Worm (Caenorhabditis elegans) whole organism, L2 larva: ENCODE results near the gene tbx-11.

Experiments used
- C34F6.9 ChIP-seq: fragments of 150-350 bp; optimal IDR thresholded peaks from 2 replicates; lab custom pipeline; 2014; ENCODE audit warnings: missing biosample characterization, missing genetic modification characterization
- F13H6.1 ChIP-seq: sonication (generic microtip); optimal IDR thresholded peaks from 2 replicates; lab custom pipeline; 2016; ENCODE audit warnings: missing genetic modification characterization, missing compliant biosample characterization
- Y55F3AM.14 ChIP-seq: fragments of 200-800 bp; sonication (Bioruptor generic); optimal IDR thresholded peaks from 2 replicates; lab custom pipeline; 2018; ENCODE audit warnings: mild to moderate bottlenecking, missing genetic modification characterization, missing compliant biosample characterization
- ZK546.5 ChIP-seq: sonication (generic microtip); optimal IDR thresholded peaks from 2 replicates; lab custom pipeline; 2017; ENCODE audit warnings: missing biosample characterization, missing genetic modification characterization
- alr-1 ChIP-seq: fragments of 150-350 bp; optimal IDR thresholded peaks from 2 replicates; lab custom pipeline; 2014; ENCODE audit warnings: missing biosample characterization, missing genetic modification characterization
- aly-2 ChIP-seq: fragments of 150-350 bp; optimal IDR thresholded peaks from 2 replicates; lab custom pipeline; 2014; ENCODE audit warnings: missing biosample characterization, missing genetic modification characterization
- ama-1 ChIP-seq: fragments of 150-350 bp; optimal IDR thresholded peaks from 2 replicates; lab custom pipeline; 2018; ENCODE audit warnings: inconsistent platforms
- blmp-1 ChIP-seq: sonication (generic microtip); optimal IDR thresholded peaks from 2 replicates; lab custom pipeline; 2017; ENCODE audit warnings: missing genetic modification characterization, mild to moderate bottlenecking, missing compliant biosample characterization, antibody characterized with exemption, moderate library complexity; ENCODE audit not compliant: insufficient read depth
- ceh-16 ChIP-seq: fragments of 150-350 bp; optimal IDR thresholded peaks from 2 replicates; lab custom pipeline; 2014; ENCODE audit warnings: missing biosample characterization, missing genetic modification characterization
- ceh-82 ChIP-seq: fragments of 150-350 bp; optimal IDR thresholded peaks from 2 replicates; lab custom pipeline; 2014; ENCODE audit warnings: missing biosample characterization, missing genetic modification characterization
- crh-2 ChIP-seq: sonication (generic microtip); optimal IDR thresholded peaks from 2 replicates; lab custom pipeline; 2017; ENCODE audit warnings: missing biosample characterization, missing genetic modification characterization
- dmd-4 ChIP-seq: sonication (generic microtip); optimal IDR thresholded peaks from 2 replicates; lab custom pipeline; 2017; ENCODE audit warnings: missing biosample characterization, missing genetic modification characterization
- egl-27 ChIP-seq: sonication (generic microtip); optimal IDR thresholded peaks from 3 replicates; lab custom pipeline; 2017; ENCODE audit warnings: missing biosample characterization, missing genetic modification reagents, missing genetic modification characterization
- elt-1 ChIP-seq: fragments of 150-350 bp; optimal IDR thresholded peaks from 2 replicates; lab custom pipeline; 2014; ENCODE audit warnings: missing biosample characterization, missing genetic modification characterization
- elt-3 ChIP-seq: sonication (generic microtip); optimal IDR thresholded peaks from 2 replicates; lab custom pipeline; 2017; ENCODE audit warnings: missing biosample characterization, missing genetic modification characterization
- fos-1 ChIP-seq: fragments of 150-350 bp; optimal IDR thresholded peaks from 2 replicates; lab custom pipeline; 2014; ENCODE audit warnings: missing biosample characterization, missing genetic modification characterization
- gmeb-1 ChIP-seq: fragments of 150-350 bp; optimal IDR thresholded peaks from 2 replicates; lab custom pipeline; 2014; ENCODE audit warnings: missing biosample characterization, missing genetic modification characterization
- lin-13 ChIP-seq: fragments of 150-350 bp; optimal IDR thresholded peaks from 2 replicates; lab custom pipeline; 2014; ENCODE audit warnings: missing biosample characterization, missing genetic modification reagents, missing genetic modification characterization
- lsy-2 ChIP-seq, 2 experiments: fragments of 150-350 bp in 1 of 2; sonication (generic microtip) in 1 of 2; optimal IDR thresholded peaks; 2 replicates each; lab custom pipeline; 2014 to 2017; ENCODE audit warnings: missing biosample characterization in 2 of 2, missing genetic modification characterization in 2 of 2
- nhr-10 ChIP-seq: sonication (generic microtip); optimal IDR thresholded peaks from 2 replicates; lab custom pipeline; 2017; ENCODE audit warnings: missing biosample characterization, missing genetic modification characterization
- nhr-11 ChIP-seq: fragments of 150-350 bp; optimal IDR thresholded peaks from 2 replicates; lab custom pipeline; 2014; ENCODE audit warnings: missing biosample characterization, missing genetic modification characterization
- nhr-12 ChIP-seq: fragments of 150-350 bp; optimal IDR thresholded peaks from 2 replicates; lab custom pipeline; 2014; ENCODE audit warnings: missing biosample characterization, missing genetic modification characterization
- nhr-129 ChIP-seq: fragments of 150-350 bp; optimal IDR thresholded peaks from 2 replicates; lab custom pipeline; 2014; ENCODE audit warnings: missing biosample characterization, missing genetic modification characterization
- nhr-21 ChIP-seq: fragments of 150-350 bp; optimal IDR thresholded peaks from 2 replicates; lab custom pipeline; 2014; ENCODE audit warnings: missing biosample characterization, missing genetic modification characterization
- nhr-23 ChIP-seq: fragments of 150-350 bp; optimal IDR thresholded peaks from 2 replicates; lab custom pipeline; 2014; ENCODE audit warnings: missing biosample characterization, missing genetic modification reagents, missing genetic modification characterization
- nhr-25 ChIP-seq: fragments of 150-350 bp; sonication (generic microtip); optimal IDR thresholded peaks from 3 replicates; lab custom pipeline; 2014; ENCODE audit warnings: missing biosample characterization, missing genetic modification characterization
- sem-4 ChIP-seq: fragments of 150-350 bp; optimal IDR thresholded peaks from 2 replicates; lab custom pipeline; 2014; ENCODE audit warnings: missing biosample characterization, missing genetic modification reagents, missing genetic modification characterization
- skn-1 ChIP-seq: sonication (generic microtip); optimal IDR thresholded peaks from 2 replicates; lab custom pipeline; 2017; ENCODE audit warnings: missing biosample characterization, missing genetic modification characterization
- sma-9 ChIP-seq, 2 experiments: fragments of 150-350 bp in 1 of 2; sonication (generic microtip) in 1 of 2; optimal IDR thresholded peaks; 2 replicates each; lab custom pipeline; 2014 to 2016; ENCODE audit warnings: missing genetic modification characterization in 2 of 2, mild to moderate bottlenecking in 1 of 2, missing biosample characterization in 1 of 2, missing compliant biosample characterization in 1 of 2, missing genetic modification reagents in 1 of 2, moderate library complexity in 1 of 2
- snpc-4 ChIP-seq: fragments of 150-350 bp; optimal IDR thresholded peaks from 2 replicates; lab custom pipeline; 2014; ENCODE audit warnings: missing biosample characterization, missing genetic modification characterization
- unc-39 ChIP-seq: fragments of 150-350 bp; optimal IDR thresholded peaks from 2 replicates; lab custom pipeline; 2014; ENCODE audit warnings: missing biosample characterization, missing genetic modification characterization
- unc-55 ChIP-seq: fragments of 150-350 bp; sonication (generic microtip); optimal IDR thresholded peaks from 3 replicates; lab custom pipeline; 2014; ENCODE audit warnings: missing biosample characterization, missing genetic modification reagents, missing genetic modification characterization
- zag-1 ChIP-seq: fragments of 150-350 bp; optimal IDR thresholded peaks from 2 replicates; lab custom pipeline; 2014; ENCODE audit warnings: missing biosample characterization, missing genetic modification characterization
- ztf-1 ChIP-seq: fragments of 200-800 bp; sonication (Bioruptor generic); conservative IDR thresholded peaks from 2 replicates; pipeline ENCODE4 v1.3.6; 2022; ENCODE audit warnings: missing genetic modification characterization, missing compliant biosample characterization
- ztf-4 ChIP-seq: fragments of 150-350 bp; optimal IDR thresholded peaks from 2 replicates; lab custom pipeline; 2014; ENCODE audit warnings: missing biosample characterization, missing genetic modification characterization

Gene tbx-11

DNA sequence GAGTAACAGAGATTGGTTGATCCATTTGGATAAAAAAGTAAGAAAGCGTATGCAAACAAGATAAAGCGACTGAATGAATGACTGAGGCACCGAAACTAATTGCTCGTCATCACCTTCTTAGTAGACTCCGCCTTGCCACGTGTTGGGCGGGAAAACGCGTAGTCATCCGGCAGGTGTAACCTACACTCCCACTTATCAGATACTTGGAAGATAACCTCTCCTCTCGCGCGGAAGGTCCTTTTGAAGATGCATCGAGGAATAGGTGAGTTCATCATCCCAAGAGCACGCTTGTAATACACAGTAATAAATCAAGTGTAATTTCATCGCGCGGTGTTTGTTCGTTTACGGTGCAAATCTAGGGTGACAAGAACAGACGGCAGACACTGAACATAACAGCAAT is at the start of gene tbx-11:
TSS of gene tbx-11 (minus strand) at position 101 of the 400 bp plus-strand sequence.
- TF ChIP-seq elt-3 (tag; lab: Kevin White, UChicago), result no peak

ce11 chrIII:6095654-6096053 is 48.9 kb upstream of the tbx-11 start:
- TF ChIP-seq gmeb-1 (no peak), skn-1 (tag; lab: Kevin White, UChicago) (no peak), unc-55 (GFP tag; lab: Kevin White, UChicago) (no peak), fos-1 (tag; lab: Kevin White, UChicago) (no peak), nhr-25 (no peak), blmp-1 (peak; percentile 25)

ce11 chrIII:6087705-6088359 is 41.1 kb upstream of the tbx-11 start, which contains the start of gene wht-1:
Gene wht-1, minus strand, starts transcription at chrIII:6087755.
- TF ChIP-seq gmeb-1, result no peak
- no peak for TF ChIP-seq nhr-10
- TF ChIP-seq skn-1 (tag; lab: Kevin White, UChicago), result peak; percentile 65
- TF ChIP-seq blmp-1, result no peak
- no peak for TF ChIP-seq ama-1
- no peak for TF ChIP-seq F13H6.1 (tag; lab: Kevin White, UChicago)
- TF ChIP-seq nhr-21, result no peak
- no peak for TF ChIP-seq unc-55 (GFP tag; lab: Kevin White, UChicago)
- TF ChIP-seq nhr-12, result no peak
- no peak for TF ChIP-seq ZK546.5
- TF ChIP-seq elt-1 (tag; lab: Kevin White, UChicago), result no peak
- TF ChIP-seq alr-1 (tag; lab: Kevin White, UChicago), result no peak
- TF ChIP-seq snpc-4 (tag; lab: Kevin White, UChicago), result no peak
- no peak for TF ChIP-seq aly-2 (tag; lab: Kevin White, UChicago)
- peak; percentile 6 for TF ChIP-seq crh-2
- no peak for TF ChIP-seq nhr-25
- no peak for TF ChIP-seq ceh-16 (tag; lab: Kevin White, UChicago)
- no peak for TF ChIP-seq zag-1 (tag; lab: Kevin White, UChicago)
- TF ChIP-seq elt-3 (tag; lab: Kevin White, UChicago), result no peak
- TF ChIP-seq Y55F3AM.14 (GFP tag; lab: Kevin White, UChicago), result no peak
- TF ChIP-seq ceh-82 (tag; lab: Kevin White, UChicago), result no peak
- no peak for TF ChIP-seq unc-39
- peak; percentile 52 for TF ChIP-seq fos-1 (tag; lab: Kevin White, UChicago)
- TF ChIP-seq, all 48 proteins: peak for 3

- TF ChIP-seq nhr-11 (tag; lab: Kevin White, UChicago), result no peak
- no peak for TF ChIP-seq egl-27 (tag; lab: Kevin White, UChicago)
- no peak for TF ChIP-seq nhr-129
- TF ChIP-seq sma-9 (GFP tag; optimal IDR thresholded peaks at IDR 0.05; lab: Kevin White, UChicago), result no peak
- no peak for TF ChIP-seq sma-9 (tag; optimal IDR thresholded peaks at IDR 0.05; lab: Kevin White, UChicago)
- no peak for TF ChIP-seq ztf-4 (tag; lab: Kevin White, UChicago)
- no peak for TF ChIP-seq lin-13 (GFP tag; lab: Kevin White, UChicago)
- TF ChIP-seq dmd-4 (tag; lab: Kevin White, UChicago), result no peak
- TF ChIP-seq zag-1 (tag; lab: Kevin White, UChicago), result no peak
- TF ChIP-seq unc-39, result no peak
- TF ChIP-seq ztf-1 (GFP tag; lab: Robert Waterston, UW), result no peak
- TF ChIP-seq sem-4 (tag; lab: Kevin White, UChicago), result no peak
- TF ChIP-seq fos-1 (tag; lab: Kevin White, UChicago), result no peak
- TF ChIP-seq nhr-10, result no peak
Observed at ce11 chrIII:6085311-6085710, 38.5 kb upstream of the tbx-11 start.

ce11 chrIII:6080263-6080662 is 33.5 kb upstream of the tbx-11 start, which contains the start of gene attf-4:
Gene attf-4, plus strand, starts transcription at chrIII:6080563.
- TF ChIP-seq sma-9 (GFP tag; optimal IDR thresholded peaks at IDR 0.05; lab: Kevin White, UChicago), result no peak
- TF ChIP-seq sma-9 (tag; optimal IDR thresholded peaks at IDR 0.05; lab: Kevin White, UChicago), result no peak
- no peak for TF ChIP-seq lsy-2 (tag; optimal IDR thresholded peaks at IDR 0.05; lab: Kevin White, UChicago)
- TF ChIP-seq nhr-129, result no peak
- no peak for TF ChIP-seq nhr-23 (tag; lab: Kevin White, UChicago)
- peak; percentile 25 for TF ChIP-seq C34F6.9 (tag; lab: Kevin White, UChicago)
